Fruit fly (Drosophila melanogaster): Measurements from ENCODE around the gene CG42834.

Gene CG42834

dm6 chr3R:17371094-17371493, 47.5 kb upstream of the CG42834 start (continued):
- TF ChIP-seq chm (GFP tag; IDR thresholded peaks at IDR 0.05): no peak
- peak; percentile 26 for TF ChIP-seq caup (GFP tag; optimal IDR thresholded peaks at IDR 0.05; ENCODE audit: severe bottlenecking)
- TF ChIP-seq CG32767 (GFP tag; IDR thresholded peaks at IDR 0.05): no peak
- no peak; the same call in 1 of the 3 replicates for TF ChIP-seq tgo (GFP tag; IDR thresholded peaks at IDR 0.05)
- 0 out of 2 replicates have a peak, but pooled peaks have one; percentile 25 for TF ChIP-seq ttk (GFP tag; IDR thresholded peaks at IDR 0.05)
- TF ChIP-seq croc (GFP tag; conservative IDR thresholded peaks at IDR 0.05): no peak
- TF ChIP-seq Hr51 (GFP tag; optimal IDR thresholded peaks at IDR 0.05): peak in 1 of 2 experiments; percentile 20
- peak; percentile 51 for TF ChIP-seq Ptx1 (GFP tag; IDR thresholded peaks at IDR 0.05)
- peak; percentile 14 for TF ChIP-seq CG12071 (GFP tag; optimal IDR thresholded peaks at IDR 0.05)
- TF ChIP-seq ind (GFP tag; optimal IDR thresholded peaks at IDR 0.05): peak; percentile 11
- TF ChIP-seq wor (GFP tag; IDR thresholded peaks at IDR 0.05): 0 out of 2 replicates have a peak, but pooled peaks have one; percentile 18
- TF ChIP-seq dysf (GFP tag; IDR thresholded peaks at IDR 0.05): peak; percentile 65
- peak; percentile 13; the same call in 1 of the 2 replicates for TF ChIP-seq Awh (GFP tag; IDR thresholded peaks at IDR 0.05)
- TF ChIP-seq scrt (GFP tag; optimal IDR thresholded peaks at IDR 0.05): peak; percentile 10
- TF ChIP-seq CG14965 (GFP tag; optimal IDR thresholded peaks at IDR 0.05; ENCODE audit: borderline replicate concordance): no peak
- TF ChIP-seq CG10959 (GFP tag; IDR thresholded peaks at IDR 0.05): no peak
- TF ChIP-seq CG7745 (tag; optimal IDR thresholded peaks at IDR 0.05): no peak
- peak; percentile 8 for TF ChIP-seq fd96Cb (tag; optimal IDR thresholded peaks at IDR 0.05)
- TF ChIP-seq Oli (tag; optimal IDR thresholded peaks at IDR 0.05): peak; percentile 0
- TF ChIP-seq Oaz (GFP tag; IDR thresholded peaks at IDR 0.05): peak; percentile 15; the same call in 1 of the 2 replicates
- TF ChIP-seq Rx (GFP tag; IDR thresholded peaks at IDR 0.05): 0 out of 2 replicates have a peak, but pooled peaks have one; percentile 14
- no peak for TF ChIP-seq Nf-YA (GFP tag; IDR thresholded peaks at IDR 0.05)
- TF ChIP-seq NFAT (GFP tag; IDR thresholded peaks at IDR 0.05): peak; percentile 4; the same call in 1 of the 2 replicates
- peak; percentile 2 for TF ChIP-seq nmo (GFP tag; optimal IDR thresholded peaks at IDR 0.05)
- peak; percentile 45; the same call in 1 of the 2 replicates for TF ChIP-seq slbo (GFP tag; IDR thresholded peaks at IDR 0.05)
- TF ChIP-seq cwo (GFP tag; optimal IDR thresholded peaks at IDR 0.05): peak; percentile 48
- TF ChIP-seq bcd (GFP tag; optimal IDR thresholded peaks at IDR 0.05): peak; percentile 16
- peak; percentile 17; the same call in 1 of the 2 replicates for TF ChIP-seq CG32772 (GFP tag; IDR thresholded peaks at IDR 0.05)
- peak; percentile 27; the same call in 1 of the 2 replicates for TF ChIP-seq sob (GFP tag; IDR thresholded peaks at IDR 0.05)
- 0 out of 2 replicates have a peak, but pooled peaks have one; percentile 6 for TF ChIP-seq sisA (GFP tag; IDR thresholded peaks at IDR 0.05)
- peak; percentile 57 for TF ChIP-seq CG2678 (tag; optimal IDR thresholded peaks at IDR 0.05)
- TF ChIP-seq gcm2 (GFP tag; optimal IDR thresholded peaks at IDR 0.05): no peak
- no peak for TF ChIP-seq nerfin-1 (tag; optimal IDR thresholded peaks at IDR 0.05)
- peak; percentile 78 for TF ChIP-seq CG18599 (GFP tag; optimal IDR thresholded peaks at IDR 0.05)
- peak; percentile 72 for TF ChIP-seq lab (GFP tag; optimal IDR thresholded peaks at IDR 0.05)
- TF ChIP-seq CG17612 (GFP tag; IDR thresholded peaks at IDR 0.05): no peak
- TF ChIP-seq Rfx (GFP tag; IDR thresholded peaks at IDR 0.05): peak; percentile 62
- 0 out of 2 replicates have a peak, but pooled peaks have one; percentile 13 for TF ChIP-seq CG14441 (GFP tag; IDR thresholded peaks at IDR 0.05)
- peak; percentile 2 for TF ChIP-seq lilli (GFP tag; optimal IDR thresholded peaks at IDR 0.05)
- peak; percentile 44 for TF ChIP-seq gem (tag; optimal IDR thresholded peaks at IDR 0.05)
- TF ChIP-seq CG13424 (tag; optimal IDR thresholded peaks at IDR 0.05): peak; percentile 2
- TF ChIP-seq Sox102F (GFP tag; optimal IDR thresholded peaks at IDR 0.05): peak; percentile 19
- TF ChIP-seq Meics (GFP tag; optimal IDR thresholded peaks at IDR 0.05): peak; percentile 36
- TF ChIP-seq CG2120 (GFP tag; optimal IDR thresholded peaks at IDR 0.05): peak; percentile 41
- TF ChIP-seq CG3281 (GFP tag; optimal IDR thresholded peaks at IDR 0.05): peak; percentile 29
- TF ChIP-seq CG2202 (tag; optimal IDR thresholded peaks at IDR 0.05): no peak
- no peak for TF ChIP-seq salm (tag; optimal IDR thresholded peaks at IDR 0.05)
- no peak for TF ChIP-seq Hmx (GFP tag; optimal IDR thresholded peaks at IDR 0.05)
- peak; percentile 7 for TF ChIP-seq ATbp (GFP tag; optimal IDR thresholded peaks at IDR 0.05)
- TF ChIP-seq HLH3B (GFP tag; IDR thresholded peaks at IDR 0.05): peak; percentile 54; the same call in 1 of the 2 replicates
